Fruit fly (Drosophila melanogaster): Measurements from ENCODE around the gene CG1316.

dm6 chr3L:4328048-4328447, 44.4 kb downstream of the CG1316 start:
- no peak for TF ChIP-seq CG8478 (optimal IDR thresholded peaks at IDR 0.05)
- TF ChIP-seq CTCF (optimal IDR thresholded peaks at IDR 0.05), result no peak

Measured in S2 (cell line).